Fruit fly (Drosophila melanogaster) whole organism, pupa: ENCODE results near the gene CG15252.

Experiments
- CG10348 ChIP-seq: fragments of 200-800 bp; sonication (Bioruptor generic); IDR thresholded peaks from 2 replicates; pipeline ENCODE4 v1.3.6; 2022; ENCODE audit warnings: missing biosample characterization, missing genetic modification characterization
- CG12605 ChIP-seq: fragments of 200-800 bp; sonication (Bioruptor generic); IDR thresholded peaks from 2 replicates; pipeline ENCODE4 v1.3.6; 2022; ENCODE audit warnings: missing biosample characterization, missing genetic modification characterization
- CG13204 ChIP-seq: fragments of 200-800 bp; sonication (Bioruptor generic); optimal IDR thresholded peaks from 2 replicates; lab custom pipeline; 2018; ENCODE audit warnings: missing biosample characterization, mild to moderate bottlenecking, missing genetic modification characterization, moderate library complexity
- CG14655 ChIP-seq: fragments of 200-800 bp; sonication (Bioruptor generic); optimal IDR thresholded peaks from 3 replicates; lab custom pipeline; 2017; ENCODE audit warnings: mild to moderate bottlenecking, missing biosample characterization, missing genetic modification reagents, missing genetic modification characterization
- CG15710 ChIP-seq: fragments of 200-800 bp; sonication (Bioruptor generic); optimal IDR thresholded peaks from 2 replicates; lab custom pipeline; 2018; ENCODE audit warnings: missing biosample characterization, mild to moderate bottlenecking, missing genetic modification characterization, moderate library complexity
- CG17806 ChIP-seq: fragments of 200-800 bp; sonication (Bioruptor generic); optimal IDR thresholded peaks from 2 replicates; lab custom pipeline; 2018; ENCODE audit warnings: missing biosample characterization, mild to moderate bottlenecking, missing genetic modification characterization, moderate library complexity
- CG32121 ChIP-seq: fragments of 200-800 bp; sonication (Bioruptor generic); IDR thresholded peaks from 2 replicates; pipeline ENCODE4 v1.3.6; 2022; ENCODE audit warnings: missing biosample characterization, missing genetic modification characterization
- CG34367 ChIP-seq: fragments of 200-800 bp; sonication (Bioruptor generic); optimal IDR thresholded peaks from 2 replicates; lab custom pipeline; 2018; ENCODE audit warnings: missing biosample characterization, mild to moderate bottlenecking, missing genetic modification characterization
- CG4496 ChIP-seq: fragments of 200-800 bp; sonication (Bioruptor generic); IDR thresholded peaks from 3 replicates; pipeline ENCODE4 v1.3.6; 2022; ENCODE audit warnings: missing biosample characterization, missing genetic modification characterization
- CG8159 ChIP-seq: fragments of 200-800 bp; sonication (Bioruptor generic); optimal IDR thresholded peaks from 3 replicates; lab custom pipeline; 2018; ENCODE audit warnings: missing biosample characterization, mild to moderate bottlenecking, missing genetic modification characterization, moderate library complexity
- CG8301 ChIP-seq: fragments of 200-800 bp; sonication (Bioruptor generic); optimal IDR thresholded peaks from 2 replicates; lab custom pipeline; 2018; ENCODE audit warnings: missing biosample characterization, mild to moderate bottlenecking, missing genetic modification characterization
- CG9948 ChIP-seq: fragments of 200-800 bp; sonication (Bioruptor generic); optimal IDR thresholded peaks from 2 replicates; lab custom pipeline; 2018; ENCODE audit warnings: missing biosample characterization, mild to moderate bottlenecking, missing genetic modification characterization, moderate library complexity
- D1 ChIP-seq: fragments of 200-800 bp; sonication (Bioruptor generic); optimal IDR thresholded peaks from 2 replicates; lab custom pipeline; 2018; ENCODE audit warnings: missing biosample characterization, mild to moderate bottlenecking, missing genetic modification characterization, moderate library complexity
- EcR ChIP-seq: fragments of 200-800 bp; sonication (Bioruptor generic); optimal IDR thresholded peaks from 3 replicates; lab custom pipeline; 2019; ENCODE audit warnings: missing biosample characterization, missing genetic modification characterization, mild to moderate bottlenecking, moderate library complexity, missing genetic modification reagents
- Ets98B ChIP-seq: fragments of 200-800 bp; sonication (Bioruptor generic); IDR thresholded peaks from 2 replicates; pipeline ENCODE4 v1.3.6; 2022; ENCODE audit warnings: missing biosample characterization, missing genetic modification characterization
- Pif1A ChIP-seq: fragments of 200-800 bp; sonication (Bioruptor generic); optimal IDR thresholded peaks from 3 replicates; lab custom pipeline; 2016; ENCODE audit warnings: missing biosample characterization, missing genetic modification characterization
- Pif1B ChIP-seq: fragments of 200-800 bp; sonication (Bioruptor generic); optimal IDR thresholded peaks from 3 replicates; lab custom pipeline; 2016; ENCODE audit warnings: missing biosample characterization, missing genetic modification characterization
- Snoo ChIP-seq: fragments of 200-800 bp; sonication (Bioruptor generic); optimal IDR thresholded peaks from 3 replicates; lab custom pipeline; 2017; ENCODE audit warnings: missing biosample characterization, mild to moderate bottlenecking, missing genetic modification characterization, inconsistent platforms
- fd96Ca ChIP-seq: fragments of 200-800 bp; sonication (Bioruptor generic); IDR thresholded peaks from 3 replicates; pipeline ENCODE4 v1.3.6; 2022; ENCODE audit warnings: missing biosample characterization, missing genetic modification characterization
- gl ChIP-seq: fragments of 200-800 bp; sonication (Bioruptor generic); optimal IDR thresholded peaks from 2 replicates; lab custom pipeline; 2018; ENCODE audit warnings: missing biosample characterization, mild to moderate bottlenecking, missing genetic modification characterization
- rn ChIP-seq: fragments of 200-800 bp; sonication (Bioruptor generic); IDR thresholded peaks from 2 replicates; pipeline ENCODE4 v1.3.6; 2022; ENCODE audit warnings: missing biosample characterization, missing genetic modification characterization

Gene CG15252

DNA sequence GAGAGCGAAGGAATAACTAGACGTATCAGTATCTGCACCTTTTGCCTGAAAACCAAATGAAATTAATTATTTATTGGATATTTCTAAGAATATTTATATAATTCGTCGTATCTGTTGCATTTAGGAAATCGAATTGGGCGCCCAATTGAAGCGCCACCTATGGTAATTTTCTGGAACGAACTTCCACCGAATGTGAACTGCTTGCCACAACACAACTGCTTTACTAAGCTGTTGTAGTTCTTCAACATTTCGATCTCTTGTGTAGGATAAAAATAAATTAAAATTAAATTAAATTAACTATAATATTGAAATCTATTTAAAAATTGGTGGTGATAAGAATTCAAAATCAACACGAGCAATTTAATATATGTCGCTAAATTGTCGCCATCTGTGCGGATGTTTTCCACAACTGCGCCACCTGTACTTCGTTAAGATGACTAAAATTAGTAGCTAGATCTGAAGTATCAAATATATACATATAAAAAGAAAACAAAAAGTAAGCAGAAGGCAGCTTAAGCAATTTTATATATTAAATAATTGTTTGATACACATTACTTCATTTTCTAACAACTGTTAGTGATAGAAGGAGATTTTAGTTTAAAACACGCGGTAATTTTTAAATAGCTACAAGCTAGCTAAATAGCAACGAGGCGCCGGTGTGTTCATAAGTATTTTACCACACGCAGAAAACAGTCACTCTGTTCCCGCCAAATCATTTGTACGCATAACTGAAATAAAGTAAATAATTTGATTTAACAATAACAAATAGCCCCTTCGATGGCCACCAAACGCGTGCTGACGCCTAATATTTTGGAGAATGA is 29.6 kb upstream of the CG15252 start, which contains the start of gene Dna2:
TSS of gene Dna2 (plus strand) at position 688 of the 821 bp plus-strand sequence.
- TF ChIP-seq CG15710 (tag; lab: Kevin White, UChicago) (no peak), Pif1B (no peak), Snoo (tag; lab: Kevin White, UChicago) (no peak), CG8301 (tag; lab: Kevin White, UChicago) (no peak), CG14655 (GFP tag; lab: Kevin White, UChicago) (no peak), Ets98B (no peak)

- TF ChIP-seq CG10348 (GFP tag; lab: Robert Waterston, UW) (no peak), rn (GFP tag; lab: Robert Waterston, UW) (no peak), Pif1B (no peak), CG8159 (tag; lab: Kevin White, UChicago) (no peak), CG15710 (tag; lab: Kevin White, UChicago) (no peak), fd96Ca (GFP tag; lab: Robert Waterston, UW) (no peak), Pif1A (GFP tag; lab: Kevin White, UChicago) (no peak), CG34367 (tag; lab: Kevin White, UChicago) (no peak), CG14655 (GFP tag; lab: Kevin White, UChicago) (no peak), CG4496 (GFP tag; lab: Robert Waterston, UW) (no peak), CG8301 (tag; lab: Kevin White, UChicago) (no peak), CG32121 (GFP tag; lab: Robert Waterston, UW) (no peak), EcR (GFP tag; lab: Kevin White, UChicago) (no peak), CG17806 (no peak), Ets98B (no peak), D1 (tag; lab: Kevin White, UChicago) (no peak)
- TF ChIP-seq, all 21 proteins: peak for 0
These were observed 28.4 kb upstream of the CG15252 start, which contains the start of gene CG33557 for dm6 chrX:10008576-10009260. Gene CG33557 (plus strand): TSS chrX:10009210.

DNA sequence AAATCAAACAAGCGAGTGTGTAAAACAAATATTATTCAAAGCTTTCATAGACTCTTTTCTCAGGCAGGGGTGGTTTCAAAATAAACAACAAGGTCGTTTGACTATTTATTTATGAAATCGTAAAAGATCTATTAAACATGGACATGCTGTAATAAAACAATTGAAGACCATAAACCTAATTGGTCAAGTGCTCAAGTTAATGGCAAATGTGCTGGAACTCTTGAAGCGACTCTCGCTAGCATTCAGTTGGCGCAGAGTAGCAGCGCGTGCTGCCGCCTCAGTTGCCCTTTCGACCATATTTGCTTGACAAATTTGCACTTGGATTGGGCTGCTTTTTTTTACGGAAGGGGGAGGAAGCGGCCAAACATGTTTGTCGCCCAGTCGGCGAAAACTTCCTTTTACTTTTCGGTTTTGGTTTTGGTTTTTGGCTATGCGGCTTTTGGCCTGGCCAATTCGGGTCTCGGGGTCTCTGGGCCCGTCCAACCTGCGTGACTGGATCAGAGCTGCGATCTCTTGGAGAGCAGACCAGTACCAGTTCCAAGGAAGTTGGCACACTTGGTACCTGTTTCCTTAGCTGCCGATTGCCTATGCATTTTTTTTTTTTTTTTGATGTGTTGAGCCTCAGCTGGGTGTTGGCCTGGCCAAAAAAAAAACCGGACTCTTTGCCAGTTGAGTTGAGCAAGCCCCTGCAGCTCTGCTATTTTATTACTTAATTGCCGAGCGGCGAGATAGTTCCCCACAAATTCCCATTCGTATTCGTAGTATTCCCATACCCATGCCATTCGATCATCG is 13.3 kb upstream of the CG15252 start:
- TF ChIP-seq CG10348 (GFP tag; lab: Robert Waterston, UW) (no peak), CG15710 (tag; lab: Kevin White, UChicago) (no peak), CG14655 (GFP tag; lab: Kevin White, UChicago) (peak; percentile 23), CG8301 (tag; lab: Kevin White, UChicago) (peak; percentile 12), rn (GFP tag; lab: Robert Waterston, UW) (no peak), CG9948 (tag; lab: Kevin White, UChicago) (no peak), CG12605 (GFP tag; lab: Robert Waterston, UW) (peak; percentile 26; the same call in 1 of the 2 replicates), CG17806 (peak; percentile 19), D1 (tag; lab: Kevin White, UChicago) (no peak), CG34367 (tag; lab: Kevin White, UChicago) (no peak), Pif1A (GFP tag; lab: Kevin White, UChicago) (no peak), Pif1B (no peak), CG8159 (tag; lab: Kevin White, UChicago) (no peak), CG32121 (GFP tag; lab: Robert Waterston, UW) (no peak; the same call in 1 of the 2 replicates), fd96Ca (GFP tag; lab: Robert Waterston, UW) (peak; percentile 17; the same call in 1 of the 3 replicates), gl (no peak), CG4496 (GFP tag; lab: Robert Waterston, UW) (0 out of 3 replicates have a peak, but pooled peaks have one; percentile 47), CG13204 (GFP tag; lab: Kevin White, UChicago) (peak; percentile 1), Ets98B (peak; percentile 18; the same call in 1 of the 2 replicates), Snoo (tag; lab: Kevin White, UChicago) (no peak), EcR (GFP tag; lab: Kevin White, UChicago) (peak; percentile 57)

DNA sequence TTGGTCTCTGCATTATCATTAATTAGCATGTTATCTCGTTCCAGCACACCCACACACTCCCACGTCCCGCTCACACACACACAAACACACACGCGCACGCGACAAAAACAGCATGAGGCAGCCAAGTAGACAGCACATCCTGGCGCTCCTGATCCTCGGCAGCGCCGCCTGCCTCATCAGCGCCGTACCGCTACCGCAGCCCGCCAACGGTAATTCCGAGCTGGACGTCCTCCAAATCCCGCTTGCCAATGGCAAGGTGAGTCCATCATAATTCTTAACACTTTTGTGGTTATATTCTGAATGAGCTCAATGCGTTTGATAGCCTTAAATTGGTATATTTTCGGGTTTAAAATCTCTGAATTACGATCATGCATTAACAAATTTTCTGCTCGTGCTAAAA is 12.6 kb upstream of the CG15252 start:
- no peak for TF ChIP-seq CG9948 (tag; lab: Kevin White, UChicago)
- TF ChIP-seq Pif1B = no peak
- TF ChIP-seq Ets98B = no peak
- TF ChIP-seq fd96Ca (GFP tag; lab: Robert Waterston, UW) = no peak
- no peak for TF ChIP-seq CG4496 (GFP tag; lab: Robert Waterston, UW)
- TF ChIP-seq CG34367 (tag; lab: Kevin White, UChicago) = no peak
- TF ChIP-seq Snoo (tag; lab: Kevin White, UChicago) = no peak

dm6 chrX:9991013-9991412 is 10.6 kb upstream of the CG15252 start:
- no peak for TF ChIP-seq CG32121 (GFP tag; lab: Robert Waterston, UW)
- no peak for TF ChIP-seq Pif1B
- no peak for TF ChIP-seq EcR (GFP tag; lab: Kevin White, UChicago)
- no peak for TF ChIP-seq gl
- no peak for TF ChIP-seq rn (GFP tag; lab: Robert Waterston, UW)
- TF ChIP-seq CG13204 (GFP tag; lab: Kevin White, UChicago) = no peak
- no peak for TF ChIP-seq CG34367 (tag; lab: Kevin White, UChicago)
- no peak for TF ChIP-seq D1 (tag; lab: Kevin White, UChicago)
- no peak for TF ChIP-seq Ets98B
- no peak for TF ChIP-seq CG4496 (GFP tag; lab: Robert Waterston, UW)
- TF ChIP-seq fd96Ca (GFP tag; lab: Robert Waterston, UW) = no peak
